Worm (Caenorhabditis elegans) whole organism, L2 larva: Measurements from ENCODE around the gene bus-17.

Experiments used
- mdl-1 ChIP-seq, 2 experiments: fragments of 150-350 bp in 1 of 2; sonication (generic microtip) in 1 of 2; optimal IDR thresholded peaks; 2 replicates each; lab custom pipeline; 2017; ENCODE audit warnings: missing biosample characterization in 2 of 2, missing genetic modification characterization in 2 of 2
- zag-1 ChIP-seq: fragments of 150-350 bp; optimal IDR thresholded peaks from 2 replicates; lab custom pipeline; 2014; ENCODE audit warnings: missing biosample characterization, missing genetic modification characterization

ce11 chrX:15747814-15748213, 18.3 kb downstream of the bus-17 start:
- TF ChIP-seq zag-1, result no peak
- no peak for TF ChIP-seq mdl-1 (tag; optimal IDR thresholded peaks at IDR 0.05; lab: Kevin White, UChicago)
